Worm (Caenorhabditis elegans): Measurements from ENCODE around the gene nlp-76.

DNA sequence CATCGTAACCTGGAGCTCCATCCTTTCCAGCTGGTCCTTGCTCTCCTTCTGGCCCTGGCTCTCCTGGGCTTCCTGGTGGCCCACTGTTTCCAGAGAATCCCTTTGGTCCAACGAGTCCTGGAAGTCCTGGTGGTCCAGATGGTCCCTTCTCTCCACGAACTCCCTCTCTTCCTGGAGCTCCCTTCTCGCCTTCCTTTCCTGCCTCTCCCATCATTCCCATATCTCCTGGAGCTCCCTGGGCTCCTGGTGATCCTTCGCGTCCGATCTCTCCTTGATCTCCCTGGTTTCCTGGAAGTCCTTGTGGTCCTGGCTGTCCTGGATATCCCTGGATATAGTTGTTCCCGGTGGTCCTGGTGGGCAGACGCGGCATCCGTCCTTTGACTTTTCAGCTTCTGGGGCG lies 27.5 kb downstream of the nlp-76 start:
- TF ChIP-seq ztf-11 (tag; optimal IDR thresholded peaks at IDR 0.05), result no peak
- TF ChIP-seq elt-1 (tag; optimal IDR thresholded peaks at IDR 0.05; ENCODE audit: borderline replicate concordance, insufficient read depth), result no peak
- TF ChIP-seq sptf-1 (tag; optimal IDR thresholded peaks at IDR 0.05), result no peak
- TF ChIP-seq pha-4 (tag; optimal IDR thresholded peaks at IDR 0.05), result no peak
- no peak for TF ChIP-seq nhr-76 (tag; optimal IDR thresholded peaks at IDR 0.05)
- no peak for TF ChIP-seq ceh-39 (tag; optimal IDR thresholded peaks at IDR 0.05)
- TF ChIP-seq lin-13 (tag; optimal IDR thresholded peaks at IDR 0.05), result no peak

Data from whole organism, mixed stage, embryonic.